Worm (Caenorhabditis elegans) whole organism, late embryonic: Measurements from ENCODE around the gene cat-1.

Experiments used
- C08G9.2 ChIP-seq: sonication (generic microtip); optimal IDR thresholded peaks from 2 replicates; lab custom pipeline; 2016; ENCODE audit warnings: mild to moderate bottlenecking, missing genetic modification characterization, moderate library complexity, missing compliant biosample characterization
- C38D4.7 ChIP-seq: fragments of 200-800 bp; sonication (Bioruptor generic); optimal IDR thresholded peaks from 2 replicates; lab custom pipeline; 2018; ENCODE audit warnings: mild to moderate bottlenecking, missing genetic modification characterization, moderate library complexity, missing compliant biosample characterization
- F13H6.1 ChIP-seq: sonication (generic microtip); optimal IDR thresholded peaks from 2 replicates; lab custom pipeline; 2016; ENCODE audit warnings: missing genetic modification characterization, missing compliant biosample characterization
- ama-1 ChIP-seq: fragments of 150-350 bp; optimal IDR thresholded peaks from 2 replicates; lab custom pipeline; 2014
- ceh-18 ChIP-seq: sonication (generic microtip); optimal IDR thresholded peaks from 2 replicates; lab custom pipeline; 2016; ENCODE audit warnings: missing genetic modification characterization, missing compliant biosample characterization
- ceh-19 ChIP-seq: fragments of 200-800 bp; sonication (Bioruptor generic); optimal IDR thresholded peaks from 2 replicates; lab custom pipeline; 2018; ENCODE audit warnings: mild to moderate bottlenecking, missing genetic modification characterization, missing compliant biosample characterization
- ceh-22 ChIP-seq: sonication (generic microtip); optimal IDR thresholded peaks from 2 replicates; lab custom pipeline; 2017; ENCODE audit warnings: missing biosample characterization, missing genetic modification characterization
- ceh-30 ChIP-seq: fragments of 150-350 bp; optimal IDR thresholded peaks from 2 replicates; lab custom pipeline; 2014; ENCODE audit warnings: missing biosample characterization, missing genetic modification characterization
- ceh-31 ChIP-seq: sonication (generic microtip); optimal IDR thresholded peaks from 2 replicates; lab custom pipeline; 2016; ENCODE audit warnings: missing genetic modification characterization, missing compliant biosample characterization
- ceh-34 ChIP-seq: sonication (generic microtip); optimal IDR thresholded peaks from 2 replicates; lab custom pipeline; 2016; ENCODE audit warnings: mild to moderate bottlenecking, missing genetic modification characterization, missing compliant biosample characterization
- che-1 ChIP-seq: sonication (generic microtip); optimal IDR thresholded peaks from 2 replicates; lab custom pipeline; 2016; ENCODE audit warnings: mild to moderate bottlenecking, missing genetic modification characterization, missing compliant biosample characterization
- elt-2 ChIP-seq: sonication (generic microtip); optimal IDR thresholded peaks from 2 replicates; lab custom pipeline; 2016; ENCODE audit warnings: missing genetic modification reagents, missing genetic modification characterization, missing compliant biosample characterization
- ets-4 ChIP-seq: sonication (generic microtip); optimal IDR thresholded peaks from 2 replicates; lab custom pipeline; 2016; ENCODE audit warnings: missing genetic modification characterization, missing compliant biosample characterization
- eyg-1 ChIP-seq: sonication (generic microtip); optimal IDR thresholded peaks from 2 replicates; lab custom pipeline; 2016; ENCODE audit warnings: missing genotype, missing genetic modification characterization, missing compliant biosample characterization
- fax-1 ChIP-seq: sonication (generic microtip); optimal IDR thresholded peaks from 2 replicates; lab custom pipeline; 2016; ENCODE audit warnings: missing genotype, missing genetic modification characterization, missing compliant biosample characterization
- fkh-10 ChIP-seq: fragments of 150-350 bp; optimal IDR thresholded peaks from 2 replicates; lab custom pipeline; 2014; ENCODE audit warnings: missing biosample characterization, missing genetic modification reagents, missing genetic modification characterization
- fkh-6 ChIP-seq: sonication (generic microtip); optimal IDR thresholded peaks from 2 replicates; lab custom pipeline; 2016; ENCODE audit warnings: missing genetic modification characterization, missing compliant biosample characterization
- hlh-15 ChIP-seq: sonication (generic microtip); optimal IDR thresholded peaks from 2 replicates; lab custom pipeline; 2016; ENCODE audit warnings: missing genetic modification characterization, missing compliant biosample characterization
- hlh-30 ChIP-seq: sonication (generic microtip); optimal IDR thresholded peaks from 2 replicates; lab custom pipeline; 2017; ENCODE audit warnings: antibody characterized with exemption, missing genetic modification characterization, missing compliant biosample characterization; ENCODE audit not compliant: insufficient read depth
- hlh-8 ChIP-seq: sonication (generic microtip); optimal IDR thresholded peaks from 2 replicates; lab custom pipeline; 2016; ENCODE audit warnings: missing genotype, missing genetic modification characterization, missing compliant biosample characterization
- lim-6 ChIP-seq: sonication (generic microtip); optimal IDR thresholded peaks from 2 replicates; lab custom pipeline; 2016; ENCODE audit warnings: missing genetic modification characterization, missing compliant biosample characterization
- lin-11 ChIP-seq: fragments of 200-800 bp; sonication (Bioruptor generic); optimal IDR thresholded peaks from 2 replicates; lab custom pipeline; 2018; ENCODE audit warnings: mild to moderate bottlenecking, missing genetic modification characterization, missing compliant biosample characterization
- mec-3 ChIP-seq: sonication (generic microtip); optimal IDR thresholded peaks from 2 replicates; lab custom pipeline; 2016; ENCODE audit warnings: borderline replicate concordance, missing genetic modification characterization, missing compliant biosample characterization
- nhr-232 ChIP-seq: sonication (generic microtip); optimal IDR thresholded peaks from 2 replicates; lab custom pipeline; 2016; ENCODE audit warnings: missing genetic modification characterization, missing compliant biosample characterization
- npax-4 ChIP-seq: sonication (generic microtip); optimal IDR thresholded peaks from 2 replicates; lab custom pipeline; 2016; ENCODE audit warnings: missing genetic modification characterization, missing compliant biosample characterization
- pag-3 ChIP-seq: sonication (generic microtip); optimal IDR thresholded peaks from 2 replicates; lab custom pipeline; 2016; ENCODE audit warnings: missing compliant biosample characterization, missing genetic modification characterization, borderline replicate concordance
- pha-2 ChIP-seq: sonication (generic microtip); optimal IDR thresholded peaks from 2 replicates; lab custom pipeline; 2017; ENCODE audit warnings: mild to moderate bottlenecking, missing genetic modification characterization, missing compliant biosample characterization
- pqm-1 ChIP-seq: sonication (generic microtip); optimal IDR thresholded peaks from 2 replicates; lab custom pipeline; 2016; ENCODE audit warnings: missing genetic modification characterization, missing compliant biosample characterization
- ref-2 ChIP-seq: sonication (generic microtip); optimal IDR thresholded peaks from 2 replicates; lab custom pipeline; 2016; ENCODE audit warnings: missing genetic modification characterization, missing compliant biosample characterization
- sox-4 ChIP-seq: sonication (generic microtip); optimal IDR thresholded peaks from 2 replicates; lab custom pipeline; 2017; ENCODE audit warnings: mild to moderate bottlenecking, missing genetic modification characterization, inconsistent platforms, missing compliant biosample characterization
- syd-9 ChIP-seq: sonication (generic microtip); optimal IDR thresholded peaks from 2 replicates; lab custom pipeline; 2016; ENCODE audit warnings: mild to moderate bottlenecking, missing genetic modification characterization, moderate library complexity, missing compliant biosample characterization
- unc-42 ChIP-seq: sonication (generic microtip); optimal IDR thresholded peaks from 2 replicates; lab custom pipeline; 2016; ENCODE audit warnings: missing genotype, missing genetic modification characterization, missing compliant biosample characterization
- unc-55 ChIP-seq: sonication (generic microtip); optimal IDR thresholded peaks from 2 replicates; lab custom pipeline; 2017; ENCODE audit warnings: missing biosample characterization, missing genetic modification reagents, missing genetic modification characterization
- zip-5 ChIP-seq: sonication (generic microtip); optimal IDR thresholded peaks from 2 replicates; lab custom pipeline; 2016; ENCODE audit warnings: missing genetic modification characterization, missing compliant biosample characterization

The cat-1 gene

ce11 chrX:5710637-5711036 lies at the start of gene cat-1:
Gene cat-1 (minus strand): TSS chrX:5710737.
- TF ChIP-seq C08G9.2 (tag; lab: Kevin White, UChicago) (no peak), ceh-18 (tag; lab: Kevin White, UChicago) (no peak), ceh-22 (tag; lab: Kevin White, UChicago) (no peak), fax-1 (no peak), hlh-15 (no peak), npax-4 (no peak), fkh-10 (no peak), hlh-8 (tag; lab: Kevin White, UChicago) (no peak), mec-3 (tag; lab: Kevin White, UChicago) (no peak), C38D4.7 (GFP tag; lab: Kevin White, UChicago) (no peak), che-1 (tag; lab: Kevin White, UChicago) (no peak), ref-2 (tag; lab: Kevin White, UChicago) (no peak)
- TF ChIP-seq, all 69 proteins: peak for 0

ce11 chrX:5753141-5753540 lies 42.6 kb upstream of the cat-1 start:
- TF ChIP-seq nhr-232 (tag; lab: Kevin White, UChicago) (no peak), che-1 (tag; lab: Kevin White, UChicago) (no peak), pqm-1 (tag; lab: Kevin White, UChicago) (no peak), C08G9.2 (tag; lab: Kevin White, UChicago) (no peak)

- TF ChIP-seq unc-55 (GFP tag; lab: Kevin White, UChicago) (peak; percentile 43), ceh-30 (tag; lab: Kevin White, UChicago) (no peak)
These were observed 36.1 kb upstream of the cat-1 start for ce11 chrX:5746665-5747064.

ce11 chrX:5743209-5743608 lies 32.7 kb upstream of the cat-1 start, which contains the start of gene gnrr-4:
Gene gnrr-4 (minus strand): TSS chrX:5743309.
- no peak for TF ChIP-seq lin-11 (tag; lab: Kevin White, UChicago)
- TF ChIP-seq pha-2, result no peak
- no peak for TF ChIP-seq unc-42 (tag; lab: Kevin White, UChicago)
- TF ChIP-seq F13H6.1 (tag; lab: Kevin White, UChicago), result no peak
- no peak for TF ChIP-seq fkh-6 (tag; lab: Kevin White, UChicago)
- TF ChIP-seq sox-4, result no peak
- no peak for TF ChIP-seq syd-9 (tag; lab: Kevin White, UChicago)
- TF ChIP-seq ceh-31, result no peak
- no peak for TF ChIP-seq ceh-34
- no peak for TF ChIP-seq npax-4
- no peak for TF ChIP-seq eyg-1
- TF ChIP-seq hlh-8 (tag; lab: Kevin White, UChicago), result no peak
- TF ChIP-seq nhr-232 (tag; lab: Kevin White, UChicago), result no peak
- TF ChIP-seq pag-3 (tag; lab: Kevin White, UChicago), result no peak
- no peak for TF ChIP-seq ama-1
- TF ChIP-seq ets-4 (tag; lab: Kevin White, UChicago), result no peak
- TF ChIP-seq pqm-1 (tag; lab: Kevin White, UChicago), result no peak
- TF ChIP-seq hlh-30, result no peak
- no peak for TF ChIP-seq lim-6 (tag; lab: Kevin White, UChicago)

ce11 chrX:5733728-5734252 lies 23.3 kb upstream of the cat-1 start, which contains the start of gene rgs-6:
Gene rgs-6 (minus strand): TSS chrX:5733778.
- TF ChIP-seq lin-11 (tag; lab: Kevin White, UChicago) (no peak), ceh-19 (GFP tag; lab: Kevin White, UChicago) (peak; percentile 71), zip-5 (no peak), C08G9.2 (tag; lab: Kevin White, UChicago) (no peak), elt-2 (tag; lab: Kevin White, UChicago) (no peak), ceh-34 (peak; percentile 88)
- TF ChIP-seq, all 69 proteins: peak for 2
